Worm (Caenorhabditis elegans): Measurements from ENCODE around the gene T03G6.1.

The T03G6.1 gene

DNA sequence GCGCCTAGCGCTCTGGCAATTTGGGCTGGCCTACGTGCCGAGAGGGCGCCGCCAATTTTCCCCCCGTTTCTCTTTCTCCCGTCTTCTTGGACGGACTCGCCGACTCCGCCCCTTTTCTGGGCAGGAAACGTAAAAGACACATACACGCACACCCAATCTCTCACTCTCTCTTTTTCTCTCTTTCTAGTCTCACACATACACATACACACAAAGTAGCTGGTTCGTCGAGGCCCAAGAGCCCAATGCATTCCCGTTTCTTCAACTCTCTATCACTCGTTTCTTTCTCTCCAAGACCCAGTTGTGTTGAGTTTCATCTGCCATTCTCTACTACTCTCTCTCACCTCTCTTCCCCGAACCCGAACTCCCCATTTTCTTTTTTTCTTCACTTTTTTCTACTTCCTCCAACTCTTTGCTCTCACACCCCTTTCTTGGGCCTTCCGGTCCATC lies 9.2 kb upstream of the T03G6.1 start (continued):
- TF ChIP-seq egl-13 (tag; optimal IDR thresholded peaks at IDR 0.05) (peak; percentile 33), rnt-1 (tag; optimal IDR thresholded peaks at IDR 0.05) (peak; percentile 72), nhr-20 (tag; optimal IDR thresholded peaks at IDR 0.05) (peak; percentile 18), ama-1 (optimal IDR thresholded peaks at IDR 0.05) (no peak), ztf-4 (tag; optimal IDR thresholded peaks at IDR 0.05) (peak; percentile 54), pax-3 (tag; optimal IDR thresholded peaks at IDR 0.05) (no peak), fos-1 (tag; optimal IDR thresholded peaks at IDR 0.05) (peak; percentile 19), elt-2 (tag; optimal IDR thresholded peaks at IDR 0.05) (no peak), skn-1 (tag; optimal IDR thresholded peaks at IDR 0.05) (peak; percentile 37), swsn-7 (tag; optimal IDR thresholded peaks at IDR 0.05) (peak; percentile 65), fkh-8 (tag; optimal IDR thresholded peaks at IDR 0.05) (peak; percentile 79), ceh-88 (GFP tag; IDR thresholded peaks at IDR 0.05) (no peak), tbx-2 (tag; optimal IDR thresholded peaks at IDR 0.05) (peak; percentile 53), lir-3 (tag; optimal IDR thresholded peaks at IDR 0.05; ENCODE audit: poor library complexity) (no peak)

DNA sequence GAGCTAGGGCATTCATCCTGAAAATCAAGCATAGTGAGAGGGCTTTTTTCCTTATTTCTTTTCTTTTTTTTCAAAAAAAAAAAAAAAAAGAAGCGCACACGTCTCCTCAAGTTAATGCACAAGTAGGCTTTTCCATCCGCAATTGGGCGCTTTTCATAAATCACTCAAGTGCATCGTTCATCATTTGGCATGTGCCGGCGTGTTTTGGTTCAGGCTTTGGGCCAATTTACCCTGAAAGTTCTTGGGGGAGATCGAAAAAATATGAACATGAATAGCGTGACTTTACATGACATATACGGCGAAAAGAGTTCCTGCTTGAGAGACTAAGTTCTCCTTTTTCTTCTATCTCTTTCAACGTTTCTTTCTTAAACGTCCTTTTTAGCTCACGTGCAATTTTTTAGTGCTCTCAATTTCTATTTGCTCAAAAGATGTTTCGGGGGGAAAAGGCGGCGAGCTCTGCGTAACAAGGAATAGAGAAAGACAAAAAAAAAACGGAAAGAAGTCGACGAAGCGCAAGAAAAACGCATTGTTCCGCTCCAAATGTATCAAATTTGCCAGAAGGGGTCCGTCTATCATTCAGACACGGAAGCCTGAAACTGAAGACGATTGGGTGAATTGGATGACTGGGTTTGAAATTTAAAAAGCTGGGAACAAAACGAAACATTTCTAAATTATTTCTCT lies 6.9 kb upstream of the T03G6.1 start:
- peak; percentile 85 for TF ChIP-seq fkh-10 (GFP tag; optimal IDR thresholded peaks at IDR 0.05)
- no peak for TF ChIP-seq fkh-4 (tag; optimal IDR thresholded peaks at IDR 0.05; ENCODE audit: borderline replicate concordance)
- peak; percentile 1 for TF ChIP-seq lin-13 (GFP tag; optimal IDR thresholded peaks at IDR 0.05)
- peak; percentile 66 for TF ChIP-seq lin-14 (GFP tag; optimal IDR thresholded peaks at IDR 0.05)
- peak in 1 of 2 experiments; percentile 3 for TF ChIP-seq mdl-1 (tag; optimal IDR thresholded peaks at IDR 0.05)

DNA sequence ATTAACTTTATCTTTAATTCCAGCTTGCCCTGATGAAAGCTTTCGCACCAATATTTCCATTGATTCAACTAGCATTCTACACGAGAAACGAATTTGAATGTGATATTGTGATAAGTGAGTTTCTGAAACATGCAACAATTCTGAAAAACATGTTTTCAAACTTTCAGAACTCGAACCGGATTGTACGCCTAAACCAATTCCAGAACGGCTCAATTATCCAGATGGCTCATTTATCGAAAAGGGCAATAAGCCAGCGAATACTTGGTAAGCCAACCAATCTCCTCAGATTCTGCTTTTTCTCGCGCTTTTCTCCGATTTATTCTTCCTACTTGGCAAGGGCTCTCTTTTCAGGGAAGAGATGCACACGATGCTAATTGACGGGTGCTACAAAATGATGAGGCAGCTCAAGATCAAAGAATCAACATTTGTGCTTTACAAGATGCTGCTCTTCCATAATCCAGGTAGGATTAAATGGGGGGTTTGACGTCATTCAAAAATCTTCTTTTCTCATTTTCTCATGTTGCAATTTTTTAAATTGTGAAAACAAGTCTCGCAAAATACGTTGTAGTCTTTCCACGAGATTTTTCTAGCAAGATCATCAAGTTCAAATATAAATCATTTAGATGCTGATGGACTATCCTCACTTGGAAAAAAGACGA lies 3.5 kb upstream of the T03G6.1 start:
- peak; percentile 65 for TF ChIP-seq lin-14 (GFP tag; optimal IDR thresholded peaks at IDR 0.05)
- TF ChIP-seq unc-98 (GFP tag; IDR thresholded peaks at IDR 0.05): no peak
- no peak for TF ChIP-seq tbx-2 (tag; optimal IDR thresholded peaks at IDR 0.05)
- no peak for TF ChIP-seq pag-3 (tag; optimal IDR thresholded peaks at IDR 0.05; ENCODE audit: borderline replicate concordance, insufficient read depth)
- peak; percentile 55 for TF ChIP-seq nhr-47 (tag; optimal IDR thresholded peaks at IDR 0.05)
- TF ChIP-seq fkh-10 (GFP tag; optimal IDR thresholded peaks at IDR 0.05): peak; percentile 25
- peak; percentile 31 for TF ChIP-seq nhr-11 (tag; optimal IDR thresholded peaks at IDR 0.05)
- peak; percentile 53 for TF ChIP-seq nhr-71 (tag; optimal IDR thresholded peaks at IDR 0.05)
- TF ChIP-seq C16A3.4 (tag; optimal IDR thresholded peaks at IDR 0.05): no peak
- peak in 1 of 3 experiments; percentile 10 for TF ChIP-seq ceh-82 (tag; optimal IDR thresholded peaks at IDR 0.05)
- no peak for TF ChIP-seq dpl-1 (GFP tag; optimal IDR thresholded peaks at IDR 0.05)
- 0 out of 2 replicates have a peak, but pooled peaks have one; percentile 11 for TF ChIP-seq nhr-19 (GFP tag; conservative IDR thresholded peaks at IDR 0.05)
- TF ChIP-seq unc-30 (tag; optimal IDR thresholded peaks at IDR 0.05): peak; percentile 85
- no peak for TF ChIP-seq snpc-4 (tag; optimal IDR thresholded peaks at IDR 0.05)
- TF ChIP-seq grh-1 (GFP tag; IDR thresholded peaks at IDR 0.05): no peak
- no peak for TF ChIP-seq unc-130 (tag; optimal IDR thresholded peaks at IDR 0.05)
- TF ChIP-seq hlh-4 (tag; optimal IDR thresholded peaks at IDR 0.05): no peak
- TF ChIP-seq dsc-1 (tag; optimal IDR thresholded peaks at IDR 0.05): peak; percentile 94
- peak; percentile 64 for TF ChIP-seq sox-4 (tag; optimal IDR thresholded peaks at IDR 0.05)
- peak; percentile 0 to 25 for TF ChIP-seq lsy-2 (tag; optimal IDR thresholded peaks at IDR 0.05)
- TF ChIP-seq ceh-88 (GFP tag; IDR thresholded peaks at IDR 0.05): 0 out of 2 replicates have a peak, but pooled peaks have one; percentile 13
- TF ChIP-seq pax-3 (tag; optimal IDR thresholded peaks at IDR 0.05): peak; percentile 71
- TF ChIP-seq fkh-4 (tag; optimal IDR thresholded peaks at IDR 0.05; ENCODE audit: borderline replicate concordance): peak; percentile 39
- TF ChIP-seq egl-13 (tag; optimal IDR thresholded peaks at IDR 0.05): peak; percentile 29
- no peak for TF ChIP-seq C04F5.9 (tag; optimal IDR thresholded peaks at IDR 0.05)
- TF ChIP-seq fkh-8 (tag; optimal IDR thresholded peaks at IDR 0.05): peak; percentile 10
- TF ChIP-seq nhr-20 (tag; optimal IDR thresholded peaks at IDR 0.05): peak; percentile 51
- no peak for TF ChIP-seq lin-35 (GFP tag; optimal IDR thresholded peaks at IDR 0.05)
- peak; percentile 15 for TF ChIP-seq swsn-7 (tag; optimal IDR thresholded peaks at IDR 0.05)
